Fruit fly (Drosophila melanogaster) whole organism, embryonic: ENCODE data around the gene CG14234.

Experiments
- Bgb ChIP-seq: fragments of 200-800 bp; sonication (Bioruptor generic); IDR thresholded peaks from 2 replicates; pipeline ENCODE4 v1.3.6; 2022; ENCODE audit warnings: missing biosample characterization, missing genetic modification characterization; ENCODE audit not compliant: partially characterized antibody
- CG10431 ChIP-seq: fragments of 200-800 bp; sonication (Bioruptor generic); optimal IDR thresholded peaks from 3 replicates; lab custom pipeline; 2018; ENCODE audit warnings: missing biosample characterization, mild to moderate bottlenecking, missing genetic modification characterization
- CG11085 ChIP-seq: fragments of 200-800 bp; sonication (Bioruptor generic); IDR thresholded peaks from 2 replicates; pipeline ENCODE4 v1.3.6; 2022; ENCODE audit warnings: missing biosample characterization, missing genetic modification characterization
- CG11504 ChIP-seq: fragments of 200-800 bp; sonication (Bioruptor generic); optimal IDR thresholded peaks from 3 replicates; lab custom pipeline; 2019; ENCODE audit warnings: missing biosample characterization, mild to moderate bottlenecking, missing genetic modification characterization, moderate library complexity
- CG1233 ChIP-seq: fragments of 200-800 bp; sonication (Bioruptor generic); optimal IDR thresholded peaks from 4 replicates; lab custom pipeline; 2018; ENCODE audit warnings: missing biosample characterization, mild to moderate bottlenecking, missing genetic modification characterization
- CG12769 ChIP-seq: fragments of 200-800 bp; sonication (Bioruptor generic); optimal IDR thresholded peaks from 2 replicates; lab custom pipeline; 2019; ENCODE audit warnings: missing biosample characterization, mild to moderate bottlenecking, missing genetic modification characterization, moderate library complexity
- CG13287 ChIP-seq: fragments of 200-800 bp; sonication (Bioruptor generic); IDR thresholded peaks from 2 replicates; pipeline ENCODE4 v1.3.6; 2022; ENCODE audit warnings: missing biosample characterization, missing genetic modification characterization; ENCODE audit not compliant: partially characterized antibody
- CG13894 ChIP-seq: fragments of 200-800 bp; sonication (Bioruptor generic); optimal IDR thresholded peaks from 3 replicates; lab custom pipeline; 2018; ENCODE audit warnings: missing biosample characterization, mild to moderate bottlenecking, missing genetic modification characterization, moderate library complexity
- CG14050 ChIP-seq: fragments of 200-800 bp; sonication (Bioruptor generic); IDR thresholded peaks from 3 replicates; pipeline ENCODE4 v1.3.6; 2022; ENCODE audit warnings: missing biosample characterization, missing genetic modification characterization
- CG17361 ChIP-seq: fragments of 200-800 bp; sonication (Bioruptor generic); IDR thresholded peaks from 3 replicates; pipeline ENCODE4 v1.3.6; 2022; ENCODE audit warnings: missing biosample characterization, missing genetic modification characterization
- CG1832 ChIP-seq: fragments of 200-800 bp; sonication (Bioruptor generic); optimal IDR thresholded peaks from 2 replicates; lab custom pipeline; 2017; ENCODE audit warnings: missing biosample characterization, mild to moderate bottlenecking, missing genetic modification characterization, inconsistent platforms
- CG30431 ChIP-seq: fragments of 200-800 bp; sonication (Bioruptor generic); optimal IDR thresholded peaks from 2 replicates; lab custom pipeline; 2017; ENCODE audit warnings: missing biosample characterization, missing genetic modification characterization
- CG3163 ChIP-seq: fragments of 200-800 bp; sonication (Bioruptor generic); optimal IDR thresholded peaks from 3 replicates; lab custom pipeline; 2016; ENCODE audit warnings: missing biosample characterization, missing genetic modification characterization
- CG42726 ChIP-seq: fragments of 200-800 bp; sonication (Bioruptor generic); IDR thresholded peaks from 2 replicates; pipeline ENCODE4 v1.3.6; 2022; ENCODE audit warnings: missing biosample characterization, missing genetic modification characterization; ENCODE audit not compliant: partially characterized antibody
- CG4282 ChIP-seq: fragments of 200-800 bp; sonication (Bioruptor generic); optimal IDR thresholded peaks from 2 replicates; lab custom pipeline; 2016; ENCODE audit warnings: missing biosample characterization, missing genetic modification characterization
- CG4328 ChIP-seq: fragments of 200-800 bp; sonication (Bioruptor generic); optimal IDR thresholded peaks from 3 replicates; lab custom pipeline; 2017; ENCODE audit warnings: missing biosample characterization, missing genetic modification reagents, missing genetic modification characterization
- CG4404 ChIP-seq: fragments of 200-800 bp; sonication (Bioruptor generic); IDR thresholded peaks from 2 replicates; pipeline ENCODE4 v1.3.6; 2022; ENCODE audit warnings: missing biosample characterization, missing genetic modification characterization
- CG6254 ChIP-seq: fragments of 200-800 bp; sonication (Bioruptor generic); optimal IDR thresholded peaks from 3 replicates; lab custom pipeline; 2017; ENCODE audit warnings: mild to moderate bottlenecking, missing biosample characterization, missing genetic modification reagents, missing genetic modification characterization
- CG6654 ChIP-seq: fragments of 200-800 bp; sonication (Bioruptor generic); optimal IDR thresholded peaks from 2 replicates; lab custom pipeline; 2017; ENCODE audit warnings: missing biosample characterization, mild to moderate bottlenecking, missing genetic modification characterization
- CG7372 ChIP-seq: fragments of 200-800 bp; sonication (Bioruptor generic); IDR thresholded peaks from 2 replicates; pipeline ENCODE4 v1.3.6; 2022; ENCODE audit warnings: missing biosample characterization, missing genetic modification characterization
- CG9609 ChIP-seq: fragments of 200-800 bp; sonication (Bioruptor generic); optimal IDR thresholded peaks from 3 replicates; lab custom pipeline; 2016; ENCODE audit warnings: missing biosample characterization, missing genetic modification characterization
- CkIIα-i1 ChIP-seq: fragments of 200-800 bp; sonication (Bioruptor generic); IDR thresholded peaks from 2 replicates; pipeline ENCODE4 v1.3.6; 2022; ENCODE audit warnings: missing biosample characterization, missing genetic modification characterization
- D19A ChIP-seq: fragments of 200-800 bp; optimal IDR thresholded peaks from 3 replicates; lab custom pipeline; 2019; ENCODE audit warnings: missing biosample characterization, mild to moderate bottlenecking, missing genetic modification characterization, moderate library complexity
- Fer1 ChIP-seq: fragments of 200-800 bp; sonication (Bioruptor generic); optimal IDR thresholded peaks from 2 replicates; lab custom pipeline; 2017; ENCODE audit warnings: missing biosample characterization, mild to moderate bottlenecking, missing genetic modification characterization
- HLH4C ChIP-seq: fragments of 200-800 bp; sonication (Bioruptor generic); IDR thresholded peaks from 3 replicates; pipeline ENCODE4 v1.3.6; 2022; ENCODE audit warnings: missing biosample characterization, missing genetic modification characterization; ENCODE audit not compliant: partially characterized antibody
- Hey ChIP-seq: fragments of 200-800 bp; sonication (Bioruptor generic); optimal IDR thresholded peaks from 3 replicates; lab custom pipeline; 2018; ENCODE audit warnings: missing biosample characterization, mild to moderate bottlenecking, missing genetic modification characterization
- Jarid2 ChIP-seq: fragments of 200-800 bp; sonication (Bioruptor generic); optimal IDR thresholded peaks from 3 replicates; lab custom pipeline; 2017; ENCODE audit warnings: mild to moderate bottlenecking, missing biosample characterization, missing genetic modification reagents, missing genetic modification characterization
- NC2β ChIP-seq: fragments of 200-800 bp; sonication (Bioruptor generic); optimal IDR thresholded peaks from 2 replicates; lab custom pipeline; 2016; ENCODE audit warnings: missing biosample characterization, missing genetic modification characterization
- Pdp1 ChIP-seq, 2 experiments: fragments of 200-800 bp; sonication (Bioruptor generic); optimal IDR thresholded peaks; 3 replicates each; lab custom pipeline; 2016; ENCODE audit warnings: missing biosample characterization in 2 of 2, missing genetic modification characterization in 2 of 2, mild to moderate bottlenecking in 1 of 2, moderate library complexity in 1 of 2
- Ravus ChIP-seq: fragments of 200-800 bp; sonication (Bioruptor generic); IDR thresholded peaks from 2 replicates; pipeline ENCODE4 v1.3.6; 2022; ENCODE audit warnings: missing biosample characterization, missing genetic modification characterization
- TFAM ChIP-seq: fragments of 200-800 bp; sonication (Bioruptor generic); optimal IDR thresholded peaks from 2 replicates; lab custom pipeline; 2017; ENCODE audit warnings: missing biosample characterization, missing genetic modification characterization, inconsistent platforms
- Tbp ChIP-seq: fragments of >200 bp; optimal IDR thresholded peaks from 2 replicates; lab custom pipeline; 2018; ENCODE audit warnings: missing biosample characterization, missing genetic modification characterization
- Usf ChIP-seq: fragments of 200-800 bp; sonication (Bioruptor generic); optimal IDR thresholded peaks from 2 replicates; lab custom pipeline; 2017; ENCODE audit warnings: missing genotype, missing biosample characterization, missing genetic modification characterization
- az2 ChIP-seq: fragments of 200-800 bp; sonication (Bioruptor generic); optimal IDR thresholded peaks from 3 replicates; lab custom pipeline; 2016; ENCODE audit warnings: missing biosample characterization, missing genetic modification characterization
- bab2 ChIP-seq: fragments of 200-800 bp; sonication (Bioruptor generic); optimal IDR thresholded peaks from 2 replicates; lab custom pipeline; 2016; ENCODE audit warnings: missing biosample characterization, missing genetic modification characterization
- cg ChIP-seq: fragments of 200-800 bp; sonication (Bioruptor generic); optimal IDR thresholded peaks from 3 replicates; lab custom pipeline; 2019; ENCODE audit warnings: missing biosample characterization, mild to moderate bottlenecking, missing genetic modification characterization, moderate library complexity
- ci ChIP-seq: fragments of 200-800 bp; sonication (Bioruptor generic); IDR thresholded peaks from 3 replicates; pipeline ENCODE4 v1.3.6; 2022; ENCODE audit warnings: missing biosample characterization, missing genetic modification characterization
- emc ChIP-seq: fragments of 200-800 bp; sonication (Bioruptor generic); optimal IDR thresholded peaks from 2 replicates; lab custom pipeline; 2016; ENCODE audit warnings: missing biosample characterization, missing genetic modification characterization
- ewg ChIP-seq: fragments of 200-800 bp; sonication (Bioruptor generic); optimal IDR thresholded peaks from 3 replicates; lab custom pipeline; 2017; ENCODE audit warnings: mild to moderate bottlenecking, missing biosample characterization, missing genetic modification reagents, missing genetic modification characterization
- fu2 ChIP-seq: fragments of 200-800 bp; sonication (Bioruptor generic); optimal IDR thresholded peaks from 2 replicates; lab custom pipeline; 2016; ENCODE audit warnings: missing biosample characterization, missing genetic modification characterization
- kah ChIP-seq: fragments of 200-800 bp; sonication (Bioruptor generic); optimal IDR thresholded peaks from 2 replicates; lab custom pipeline; 2018; ENCODE audit warnings: missing biosample characterization, mild to moderate bottlenecking, missing genetic modification characterization
- lola ChIP-seq, 3 experiments: fragments of >200 bp in 2 of 3; fragments of 200-800 bp in 1 of 3; sonication (Bioruptor generic) in 1 of 3; optimal IDR thresholded peaks; 2 replicates each; lab custom pipeline; 2017 to 2019; ENCODE audit warnings: missing biosample characterization in 3 of 3, missing genetic modification characterization in 3 of 3, mild to moderate bottlenecking in 1 of 3, moderate library complexity in 1 of 3
- lov ChIP-seq, 2 experiments: fragments of 200-800 bp in 1 of 2; fragments of >200 bp in 1 of 2; sonication (Bioruptor generic) in 1 of 2; IDR thresholded peaks in 1 of 2; optimal IDR thresholded peaks in 1 of 2; 2 replicates in 1 of 2; 3 replicates in 1 of 2; pipeline versions ENCODE4 v1.3.6 to Lab custom; 2017 to 2022; ENCODE audit warnings: missing biosample characterization in 1 of 2, missing genetic modification characterization in 1 of 2
- maf-S ChIP-seq: fragments of 200-800 bp; sonication (Bioruptor generic); optimal IDR thresholded peaks from 2 replicates; lab custom pipeline; 2016; ENCODE audit warnings: missing biosample characterization, missing genetic modification characterization
- pros ChIP-seq: fragments of 200-800 bp; sonication (Bioruptor generic); optimal IDR thresholded peaks from 3 replicates; lab custom pipeline; 2019; ENCODE audit warnings: missing biosample characterization, mild to moderate bottlenecking, missing genetic modification characterization, moderate library complexity
- pum ChIP-seq: fragments of 200-800 bp; sonication (Bioruptor generic); optimal IDR thresholded peaks from 2 replicates; lab custom pipeline; 2016; ENCODE audit warnings: missing biosample characterization, missing genetic modification characterization
- repo ChIP-seq: fragments of 200-800 bp; sonication (Bioruptor generic); optimal IDR thresholded peaks from 2 replicates; lab custom pipeline; 2016; ENCODE audit warnings: missing biosample characterization, missing genetic modification characterization
- slou ChIP-seq: fragments of 200-800 bp; sonication (Bioruptor generic); optimal IDR thresholded peaks from 3 replicates; lab custom pipeline; 2016; ENCODE audit warnings: missing biosample characterization, missing genetic modification characterization
- sna ChIP-seq: fragments of 200-800 bp; sonication (Bioruptor generic); IDR thresholded peaks from 2 replicates; pipeline ENCODE4 v1.3.6; 2022; ENCODE audit warnings: missing biosample characterization, missing genetic modification characterization; ENCODE audit not compliant: partially characterized antibody
- sqz ChIP-seq: fragments of 200-800 bp; sonication (Bioruptor generic); optimal IDR thresholded peaks from 3 replicates; lab custom pipeline; 2018; ENCODE audit warnings: missing biosample characterization, mild to moderate bottlenecking, missing genetic modification characterization
- stc ChIP-seq: fragments of 200-800 bp; sonication (Bioruptor generic); IDR thresholded peaks from 2 replicates; pipeline ENCODE4 v1.3.6; 2022; ENCODE audit warnings: missing biosample characterization, missing genetic modification characterization

CG14234 gene

DNA sequence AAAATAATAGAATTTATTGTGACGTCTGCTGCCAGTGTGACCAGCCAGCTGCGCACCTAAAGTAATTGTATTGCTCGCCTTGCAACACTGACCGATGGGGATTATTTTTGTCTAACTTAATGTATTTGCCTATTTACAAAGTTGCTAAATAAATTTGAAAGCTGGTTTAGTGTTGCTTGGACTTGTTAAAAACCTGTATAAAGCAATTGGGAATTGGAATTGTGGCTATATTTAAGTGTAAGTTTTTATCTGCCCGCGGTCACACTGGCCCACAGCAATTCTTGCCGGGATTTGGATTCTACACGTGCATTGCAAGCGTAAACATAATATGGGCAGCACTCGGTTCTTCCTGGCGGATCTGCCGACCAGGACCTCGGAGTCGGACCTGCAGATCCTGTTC, 31.3 kb upstream of the CG14234 start, which contains the start of the genes CG14230 and CG14232 (continued):
- no peak for TF ChIP-seq CG4282 (GFP tag; lab: Kevin White, UChicago)
- peak in 1 of 2 experiments; percentile 28 for TF ChIP-seq Pdp1 (GFP tag; optimal IDR thresholded peaks at IDR 0.05; lab: Kevin White, UChicago)
- TF ChIP-seq lov (optimal IDR thresholded peaks at IDR 0.05; lab: Kevin White, UChicago) = no peak
- TF ChIP-seq lov (GFP tag; IDR thresholded peaks at IDR 0.05; lab: Robert Waterston, UW) = no peak
- no peak for TF ChIP-seq Fer1 (GFP tag; lab: Kevin White, UChicago)
- TF ChIP-seq kah (GFP tag; lab: Kevin White, UChicago) = no peak
- no peak for TF ChIP-seq NC2β
- no peak for TF ChIP-seq stc (GFP tag; lab: Robert Waterston, UW)
- TF ChIP-seq pum (GFP tag; lab: Kevin White, UChicago) = no peak
- TF ChIP-seq CG11504 (tag; lab: Kevin White, UChicago) = no peak
- TF ChIP-seq Tbp (GFP tag; lab: Kevin White, UChicago) = peak; percentile 17
- TF ChIP-seq emc = no peak
- no peak for TF ChIP-seq CG17361
- TF ChIP-seq CG30431 (GFP tag; lab: Kevin White, UChicago) = no peak
- TF ChIP-seq pros = no peak
- TF ChIP-seq CG14050 = no peak
- no peak for TF ChIP-seq slou (GFP tag; lab: Kevin White, UChicago)
- TF ChIP-seq maf-S (GFP tag; lab: Kevin White, UChicago) = no peak
- no peak for TF ChIP-seq CG9609 (GFP tag; lab: Kevin White, UChicago)
- no peak for TF ChIP-seq CG1233 (GFP tag; lab: Kevin White, UChicago)
- TF ChIP-seq TFAM (GFP tag; lab: Kevin White, UChicago) = no peak
- TF ChIP-seq ci (GFP tag; lab: Robert Waterston, UW) = no peak
- no peak for TF ChIP-seq CG42726
- no peak for TF ChIP-seq CG1832 (GFP tag; lab: Kevin White, UChicago)
- TF ChIP-seq fu2 (GFP tag; lab: Kevin White, UChicago) = no peak
- no peak for TF ChIP-seq Usf (GFP tag; lab: Kevin White, UChicago)
- no peak for TF ChIP-seq bab2
- no peak for TF ChIP-seq CG6254 (GFP tag; lab: Kevin White, UChicago)
- TF ChIP-seq Jarid2 (GFP tag; lab: Kevin White, UChicago) = no peak
- TF ChIP-seq CG10431 (GFP tag; lab: Kevin White, UChicago) = no peak
- no peak for TF ChIP-seq Ravus (GFP tag; lab: Robert Waterston, UW)
- no peak for TF ChIP-seq D19A (tag; lab: Kevin White, UChicago)
- TF ChIP-seq CG12769 (tag; lab: Kevin White, UChicago) = no peak
- no peak for TF ChIP-seq sqz (GFP tag; lab: Kevin White, UChicago)
- no peak for TF ChIP-seq az2 (GFP tag; lab: Kevin White, UChicago)
- TF ChIP-seq HLH4C = no peak
- TF ChIP-seq CG13894 = no peak
- no peak for TF ChIP-seq lola (GFP tag; optimal IDR thresholded peaks at IDR 0.05; lab: Kevin White, UChicago)
- TF ChIP-seq cg (GFP tag; lab: Kevin White, UChicago) = no peak
- no peak for TF ChIP-seq CG6654
- peak; percentile 26 for TF ChIP-seq ewg (GFP tag; lab: Kevin White, UChicago)
- no peak for TF ChIP-seq Hey (tag; lab: Kevin White, UChicago)
- no peak for TF ChIP-seq CG4328 (GFP tag; lab: Kevin White, UChicago)
- no peak; the same call in 1 of the 2 replicates for TF ChIP-seq sna (GFP tag; lab: Robert Waterston, UW)
- no peak for TF ChIP-seq CG11085 (GFP tag; lab: Robert Waterston, UW)
- no peak for TF ChIP-seq CG3163 (GFP tag; lab: Kevin White, UChicago)
- no peak for TF ChIP-seq CG4404 (GFP tag; lab: Robert Waterston, UW)
- TF ChIP-seq Bgb (GFP tag; lab: Robert Waterston, UW) = no peak
- TF ChIP-seq CG13287 = peak; percentile 69
- TF ChIP-seq CG7372 (GFP tag; lab: Robert Waterston, UW) = no peak
- no peak for TF ChIP-seq repo (GFP tag; lab: Kevin White, UChicago)
- no peak for TF ChIP-seq CkIIα-i1
